Fruit fly (Drosophila melanogaster) whole organism, embryonic: ENCODE results near the gene CG43221.
A peak's percentile ranks its signal among the peaks of the same experiment; 100 is the strongest.

Experiments
- ATbp ChIP-seq: fragments of 200-800 bp; sonication (Bioruptor generic); optimal IDR thresholded peaks from 2 replicates; lab custom pipeline; 2017; ENCODE audit warnings: missing biosample characterization, mild to moderate bottlenecking, missing genetic modification characterization, missing genetic modification reagents
- Abd-B ChIP-seq: fragments of 200-800 bp; sonication (Bioruptor generic); optimal IDR thresholded peaks from 2 replicates; lab custom pipeline; 2018; ENCODE audit warnings: missing biosample characterization, mild to moderate bottlenecking, missing genetic modification characterization, moderate library complexity
- Bdp1 ChIP-seq: fragments of 200-800 bp; sonication (Bioruptor generic); optimal IDR thresholded peaks from 3 replicates; lab custom pipeline; 2016; ENCODE audit warnings: missing biosample characterization, missing genetic modification characterization
- CG11247 ChIP-seq: fragments of 200-800 bp; sonication (Bioruptor generic); IDR thresholded peaks from 2 replicates; pipeline ENCODE4 v1.3.6; 2022; ENCODE audit warnings: missing biosample characterization, missing genetic modification characterization
- CG11696 ChIP-seq: fragments of 200-800 bp; sonication (Bioruptor generic); IDR thresholded peaks from 2 replicates; pipeline ENCODE4 v1.3.6; 2022; ENCODE audit warnings: missing biosample characterization, missing genetic modification characterization
- CG12236 ChIP-seq: fragments of 200-800 bp; sonication (Bioruptor generic); optimal IDR thresholded peaks from 2 replicates; lab custom pipeline; 2016; ENCODE audit warnings: missing biosample characterization, missing genetic modification characterization
- CG1233 ChIP-seq: fragments of 200-800 bp; sonication (Bioruptor generic); optimal IDR thresholded peaks from 4 replicates; lab custom pipeline; 2018; ENCODE audit warnings: missing biosample characterization, mild to moderate bottlenecking, missing genetic modification characterization
- CG15011 ChIP-seq: fragments of 200-800 bp; sonication (Bioruptor generic); optimal IDR thresholded peaks from 3 replicates; lab custom pipeline; 2018; ENCODE audit warnings: missing biosample characterization, mild to moderate bottlenecking, missing genetic modification characterization
- CG1647 ChIP-seq: fragments of 200-800 bp; sonication (Bioruptor generic); optimal IDR thresholded peaks from 3 replicates; lab custom pipeline; 2016; ENCODE audit warnings: missing biosample characterization, missing genetic modification characterization
- CG16815 ChIP-seq: fragments of 200-800 bp; sonication (Bioruptor generic); optimal IDR thresholded peaks from 3 replicates; lab custom pipeline; 2017; ENCODE audit warnings: missing biosample characterization, mild to moderate bottlenecking, missing genetic modification characterization
- CG18599 ChIP-seq: fragments of 200-800 bp; sonication (Bioruptor generic); optimal IDR thresholded peaks from 3 replicates; lab custom pipeline; 2017; ENCODE audit warnings: missing biosample characterization, missing genetic modification characterization, mild to moderate bottlenecking, moderate library complexity, missing genetic modification reagents
- CG34376 ChIP-seq: fragments of 200-800 bp; sonication (Bioruptor generic); optimal IDR thresholded peaks from 2 replicates; lab custom pipeline; 2018; ENCODE audit warnings: missing biosample characterization, mild to moderate bottlenecking, missing genetic modification characterization
- CG3726 ChIP-seq: fragments of 200-800 bp; sonication (Bioruptor generic); IDR thresholded peaks from 3 replicates; pipeline ENCODE4, ENCODE4 v1.3.6; 2022; ENCODE audit warnings: missing biosample characterization, missing genetic modification characterization
- CG4730 ChIP-seq: fragments of 200-800 bp; sonication (Bioruptor generic); IDR thresholded peaks from 2 replicates; pipeline ENCODE4 v1.3.6; 2022; ENCODE audit warnings: missing biosample characterization, missing genetic modification characterization
- CG4854 ChIP-seq: fragments of 200-800 bp; sonication (Bioruptor generic); optimal IDR thresholded peaks from 2 replicates; lab custom pipeline; 2016; ENCODE audit warnings: missing biosample characterization, missing genetic modification characterization, inconsistent platforms
- CG5953 ChIP-seq: fragments of 200-800 bp; sonication (Bioruptor generic); IDR thresholded peaks from 2 replicates; pipeline ENCODE4 v1.3.6; 2022; ENCODE audit warnings: missing biosample characterization, missing genetic modification characterization
- CG7987 ChIP-seq: fragments of 200-800 bp; sonication (Bioruptor generic); optimal IDR thresholded peaks from 2 replicates; lab custom pipeline; 2018; ENCODE audit warnings: missing biosample characterization, mild to moderate bottlenecking, missing genetic modification characterization, moderate library complexity
- CG8478 ChIP-seq: fragments of >200 bp; optimal IDR thresholded peaks from 2 replicates; lab custom pipeline; 2018
- CkIIα-i1 ChIP-seq: fragments of 200-800 bp; sonication (Bioruptor generic); IDR thresholded peaks from 2 replicates; pipeline ENCODE4 v1.3.6; 2022; ENCODE audit warnings: missing biosample characterization, missing genetic modification characterization
- CoRest ChIP-seq: fragments of 200-800 bp; sonication (Bioruptor generic); optimal IDR thresholded peaks from 3 replicates; lab custom pipeline; 2018; ENCODE audit warnings: missing biosample characterization, mild to moderate bottlenecking, missing genetic modification characterization, moderate library complexity
- Dfd ChIP-seq, 2 experiments: fragments of >200 bp; optimal IDR thresholded peaks; 2 replicates each; lab custom pipeline; 2017; ENCODE audit warnings: missing biosample characterization in 2 of 2, missing genetic modification characterization in 2 of 2
- ERR ChIP-seq: fragments of 200-800 bp; sonication (Bioruptor generic); optimal IDR thresholded peaks from 2 replicates; lab custom pipeline; 2016; ENCODE audit warnings: missing biosample characterization, missing genetic modification characterization
- Gsc ChIP-seq: fragments of 200-800 bp; sonication (Bioruptor generic); IDR thresholded peaks from 2 replicates; pipeline ENCODE4 v1.3.6; 2022; ENCODE audit warnings: missing biosample characterization, missing genetic modification characterization
- H2.0 ChIP-seq: fragments of 200-800 bp; sonication (Bioruptor generic); IDR thresholded peaks from 2 replicates; pipeline ENCODE4 v1.3.6; 2022; ENCODE audit warnings: missing biosample characterization, missing genetic modification characterization
- HLH4C ChIP-seq: fragments of 200-800 bp; sonication (Bioruptor generic); IDR thresholded peaks from 3 replicates; pipeline ENCODE4 v1.3.6; 2022; ENCODE audit warnings: missing biosample characterization, missing genetic modification characterization; ENCODE audit not compliant: partially characterized antibody
- HmgD ChIP-seq: fragments of 200-800 bp; sonication (Bioruptor generic); optimal IDR thresholded peaks from 3 replicates; lab custom pipeline; 2016; ENCODE audit warnings: missing biosample characterization, missing genetic modification characterization
- Hmx ChIP-seq: fragments of 200-800 bp; sonication (Bioruptor generic); optimal IDR thresholded peaks from 2 replicates; lab custom pipeline; 2016; ENCODE audit warnings: missing biosample characterization, missing genetic modification characterization
- Kr ChIP-seq: fragments of 200-800 bp; sonication (Bioruptor generic); optimal IDR thresholded peaks from 2 replicates; lab custom pipeline; 2017; ENCODE audit warnings: missing biosample characterization, mild to moderate bottlenecking, missing genetic modification characterization
- Lim3 ChIP-seq: fragments of 200-800 bp; sonication (Bioruptor generic); IDR thresholded peaks from 2 replicates; pipeline ENCODE4 v1.3.6; 2022; ENCODE audit warnings: missing biosample characterization, missing genetic modification characterization
- Mes4 ChIP-seq: fragments of 200-800 bp; sonication (Bioruptor generic); optimal IDR thresholded peaks from 2 replicates; lab custom pipeline; 2016; ENCODE audit warnings: missing biosample characterization, missing genetic modification characterization
- Oaz ChIP-seq: fragments of 200-800 bp; sonication (Bioruptor generic); IDR thresholded peaks from 2 replicates; pipeline ENCODE4 v1.3.6; 2022; ENCODE audit warnings: missing biosample characterization, missing genetic modification characterization
- Optix ChIP-seq: fragments of 200-800 bp; sonication (Bioruptor generic); IDR thresholded peaks from 3 replicates; pipeline ENCODE4 v1.3.6; 2022; ENCODE audit warnings: missing biosample characterization, missing genetic modification characterization
- Rx ChIP-seq: fragments of 200-800 bp; sonication (Bioruptor generic); IDR thresholded peaks from 2 replicates; pipeline ENCODE4 v1.3.6; 2022; ENCODE audit warnings: missing biosample characterization, missing genetic modification characterization
- Side ChIP-seq: fragments of 200-800 bp; sonication (Bioruptor generic); optimal IDR thresholded peaks from 2 replicates; lab custom pipeline; 2016; ENCODE audit warnings: missing biosample characterization, missing genetic modification characterization
- Vsx1 ChIP-seq: fragments of 200-800 bp; sonication (Bioruptor generic); optimal IDR thresholded peaks from 2 replicates; lab custom pipeline; 2017; ENCODE audit warnings: missing biosample characterization, mild to moderate bottlenecking, missing genetic modification characterization, missing genetic modification reagents
- Xrp1 ChIP-seq: fragments of 200-800 bp; sonication (Bioruptor generic); IDR thresholded peaks from 2 replicates; pipeline ENCODE4 v1.3.6; 2022; ENCODE audit warnings: missing biosample characterization, missing genetic modification characterization
- ash1 ChIP-seq: fragments of 200-800 bp; sonication (Bioruptor generic); optimal IDR thresholded peaks from 2 replicates; lab custom pipeline; 2018; ENCODE audit warnings: missing biosample characterization, mild to moderate bottlenecking, missing genetic modification characterization
- bcd ChIP-seq: fragments of 200-800 bp; sonication (Bioruptor generic); optimal IDR thresholded peaks from 2 replicates; lab custom pipeline; 2017; ENCODE audit warnings: missing biosample characterization, mild to moderate bottlenecking, missing genetic modification characterization
- crc ChIP-seq: fragments of 200-800 bp; sonication (Bioruptor generic); optimal IDR thresholded peaks from 2 replicates; lab custom pipeline; 2016; ENCODE audit warnings: missing biosample characterization, missing genetic modification characterization
- crol ChIP-seq: fragments of 200-800 bp; sonication (Bioruptor generic); IDR thresholded peaks from 2 replicates; pipeline ENCODE4 v1.3.6; 2022; ENCODE audit warnings: missing biosample characterization, missing genetic modification characterization
- danr ChIP-seq: fragments of 200-800 bp; sonication (Bioruptor generic); IDR thresholded peaks from 2 replicates; pipeline ENCODE4 v1.3.6; 2022; ENCODE audit warnings: missing biosample characterization, missing genetic modification characterization
- dysf ChIP-seq: fragments of 200-800 bp; sonication (Bioruptor generic); IDR thresholded peaks from 3 replicates; pipeline ENCODE4 v1.3.6; 2022; ENCODE audit warnings: missing biosample characterization, missing genetic modification characterization
- ewg ChIP-seq: fragments of 200-800 bp; sonication (Bioruptor generic); optimal IDR thresholded peaks from 3 replicates; lab custom pipeline; 2017; ENCODE audit warnings: mild to moderate bottlenecking, missing biosample characterization, missing genetic modification reagents, missing genetic modification characterization
- jumu ChIP-seq: fragments of 200-800 bp; sonication (Bioruptor generic); optimal IDR thresholded peaks from 3 replicates; lab custom pipeline; 2016; ENCODE audit warnings: missing biosample characterization, missing genetic modification characterization
- kni ChIP-seq: fragments of 200-800 bp; sonication (Bioruptor generic); optimal IDR thresholded peaks from 3 replicates; lab custom pipeline; 2017; ENCODE audit warnings: mild to moderate bottlenecking, missing biosample characterization, missing genetic modification reagents, missing genetic modification characterization
- odd ChIP-seq: fragments of 200-800 bp; sonication (Bioruptor generic); optimal IDR thresholded peaks from 2 replicates; lab custom pipeline; 2017; ENCODE audit warnings: missing biosample characterization, mild to moderate bottlenecking, missing genetic modification characterization
- pfk ChIP-seq: fragments of 200-800 bp; sonication (Bioruptor generic); optimal IDR thresholded peaks from 2 replicates; lab custom pipeline; 2018; ENCODE audit warnings: missing biosample characterization, mild to moderate bottlenecking, missing genetic modification characterization, moderate library complexity
- pho ChIP-seq: fragments of 200-800 bp; sonication (Bioruptor generic); optimal IDR thresholded peaks from 2 replicates; lab custom pipeline; 2016; ENCODE audit warnings: missing biosample characterization, missing genetic modification characterization
- rib ChIP-seq: fragments of 200-800 bp; sonication (Bioruptor generic); IDR thresholded peaks from 2 replicates; pipeline ENCODE4 v1.3.6; 2022; ENCODE audit warnings: missing biosample characterization, missing genetic modification characterization
- ro ChIP-seq: fragments of 200-800 bp; sonication (Bioruptor generic); IDR thresholded peaks from 2 replicates; pipeline ENCODE4 v1.3.6; 2022; ENCODE audit warnings: missing biosample characterization, missing genetic modification characterization
- slp2 ChIP-seq: fragments of 200-800 bp; sonication (Bioruptor generic); optimal IDR thresholded peaks from 2 replicates; lab custom pipeline; 2016; ENCODE audit warnings: missing biosample characterization, missing genetic modification characterization
- sqz ChIP-seq: fragments of 200-800 bp; sonication (Bioruptor generic); optimal IDR thresholded peaks from 3 replicates; lab custom pipeline; 2018; ENCODE audit warnings: missing biosample characterization, mild to moderate bottlenecking, missing genetic modification characterization
- tio ChIP-seq: fragments of 200-800 bp; sonication (Bioruptor generic); optimal IDR thresholded peaks from 2 replicates; lab custom pipeline; 2017; ENCODE audit warnings: missing biosample characterization, missing genetic modification characterization, inconsistent platforms
- unpg ChIP-seq: fragments of 200-800 bp; sonication (Bioruptor generic); optimal IDR thresholded peaks from 3 replicates; lab custom pipeline; 2018; ENCODE audit warnings: missing biosample characterization, mild to moderate bottlenecking, missing genetic modification characterization, moderate library complexity

The CG43221 gene

DNA sequence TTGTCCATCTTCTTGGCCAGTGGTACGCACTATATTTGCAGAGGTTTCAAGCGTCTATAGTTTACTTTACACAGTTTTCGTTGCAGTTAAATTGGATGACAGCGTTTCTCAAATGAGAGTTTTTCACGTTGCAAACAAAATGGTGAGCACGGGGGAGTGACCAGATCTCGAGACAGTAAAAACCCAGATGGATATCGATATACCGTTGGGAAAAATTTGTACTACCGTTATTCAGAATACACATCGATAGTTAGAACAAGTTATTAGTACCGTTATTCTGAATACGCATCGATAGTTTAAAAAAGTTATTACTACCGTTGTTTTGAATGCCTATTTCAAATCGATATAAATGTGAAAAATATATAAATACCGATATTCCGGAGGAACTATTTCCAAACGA, 7.8 kb upstream of the CG43221 start, which contains the start of gene cass (continued):
- TF ChIP-seq CG15011 (GFP tag; lab: Kevin White, UChicago) (no peak), HmgD (GFP tag; lab: Kevin White, UChicago) (peak; percentile 18), Oaz (no peak), CG11247 (GFP tag; lab: Robert Waterston, UW) (no peak), rib (GFP tag; lab: Robert Waterston, UW) (no peak), CG12236 (GFP tag; lab: Kevin White, UChicago) (no peak), Xrp1 (GFP tag; lab: Robert Waterston, UW) (no peak), Side (GFP tag; lab: Kevin White, UChicago) (no peak), CG3726 (GFP tag; lab: Robert Waterston, UW) (no peak), ewg (GFP tag; lab: Kevin White, UChicago) (no peak), CG1647 (no peak), Gsc (GFP tag; lab: Robert Waterston, UW) (no peak), ash1 (no peak), jumu (GFP tag; lab: Kevin White, UChicago) (no peak), Lim3 (GFP tag; lab: Robert Waterston, UW) (no peak), kni (GFP tag; lab: Kevin White, UChicago) (no peak), Bdp1 (GFP tag; lab: Kevin White, UChicago) (no peak), ERR (no peak), CG1233 (GFP tag; lab: Kevin White, UChicago) (no peak), ro (no peak), H2.0 (no peak), bcd (GFP tag; lab: Kevin White, UChicago) (no peak), CG11696 (no peak), Vsx1 (GFP tag; lab: Kevin White, UChicago) (no peak), CkIIα-i1 (GFP tag; lab: Robert Waterston, UW) (no peak), crol (GFP tag; lab: Robert Waterston, UW) (no peak), sqz (GFP tag; lab: Kevin White, UChicago) (peak; percentile 67), danr (GFP tag; lab: Robert Waterston, UW) (no peak), Abd-B (GFP tag; lab: Kevin White, UChicago) (no peak), CG8478 (no peak), ATbp (GFP tag; lab: Kevin White, UChicago) (no peak), CG5953 (GFP tag; lab: Robert Waterston, UW) (no peak), Optix (no peak), unpg (peak; percentile 23), Kr (GFP tag; lab: Kevin White, UChicago) (no peak), slp2 (GFP tag; lab: Kevin White, UChicago) (no peak), pho (GFP tag; lab: Kevin White, UChicago) (no peak), crc (GFP tag; lab: Kevin White, UChicago) (no peak), odd (GFP tag; lab: Kevin White, UChicago) (no peak), CG4730 (GFP tag; lab: Robert Waterston, UW) (no peak), Rx (no peak), tio (no peak), CG34376 (GFP tag; lab: Kevin White, UChicago) (no peak), CoRest (peak; percentile 73), Mes4 (GFP tag; lab: Kevin White, UChicago) (no peak), CG16815 (no peak), CG4854 (GFP tag; lab: Kevin White, UChicago) (no peak), CG18599 (GFP tag; lab: Kevin White, UChicago) (no peak), dysf (no peak), pfk (GFP tag; lab: Kevin White, UChicago) (no peak), Hmx (no peak), Dfd (GFP tag; optimal IDR thresholded peaks at IDR 0.05; lab: Kevin White, UChicago) (no peak), HLH4C (peak; percentile 91), CG7987 (GFP tag; lab: Kevin White, UChicago) (no peak)
